Fruit fly (Drosophila melanogaster) whole organism, embryonic: ENCODE results near the gene CG32857.

Experiments used
- Abd-B ChIP-seq: fragments of 200-800 bp; sonication (Bioruptor generic); optimal IDR thresholded peaks from 2 replicates; lab custom pipeline; 2018; ENCODE audit warnings: missing biosample characterization, mild to moderate bottlenecking, missing genetic modification characterization, moderate library complexity
- CG1024 ChIP-seq: fragments of 200-800 bp; sonication (Bioruptor generic); IDR thresholded peaks from 2 replicates; pipeline ENCODE4 v1.3.6; 2022; ENCODE audit warnings: missing biosample characterization, missing genetic modification characterization
- CG13424 ChIP-seq: fragments of 200-800 bp; sonication (Bioruptor generic); optimal IDR thresholded peaks from 2 replicates; lab custom pipeline; 2019; ENCODE audit warnings: missing biosample characterization, mild to moderate bottlenecking, missing genetic modification characterization, moderate library complexity
- CG14050 ChIP-seq: fragments of 200-800 bp; sonication (Bioruptor generic); IDR thresholded peaks from 3 replicates; pipeline ENCODE4 v1.3.6; 2022; ENCODE audit warnings: missing biosample characterization, missing genetic modification characterization
- CG15514 ChIP-seq: fragments of 200-800 bp; sonication (Bioruptor generic); optimal IDR thresholded peaks from 3 replicates; lab custom pipeline; 2017; ENCODE audit warnings: missing biosample characterization, missing genetic modification characterization, mild to moderate bottlenecking, moderate library complexity, missing genetic modification reagents
- CG15696 ChIP-seq: fragments of 200-800 bp; sonication (Bioruptor generic); optimal IDR thresholded peaks from 2 replicates; lab custom pipeline; 2019; ENCODE audit warnings: missing biosample characterization, mild to moderate bottlenecking, missing genetic modification characterization, moderate library complexity
- CG18262 ChIP-seq: fragments of 200-800 bp; optimal IDR thresholded peaks from 3 replicates; lab custom pipeline; 2019; ENCODE audit warnings: missing biosample characterization, mild to moderate bottlenecking, missing genetic modification characterization, moderate library complexity
- CG2199 ChIP-seq: fragments of 200-800 bp; sonication (Bioruptor generic); IDR thresholded peaks from 3 replicates; pipeline ENCODE4 v1.3.6; 2022; ENCODE audit warnings: missing biosample characterization, missing genetic modification characterization
- CG2712 ChIP-seq: fragments of 200-800 bp; optimal IDR thresholded peaks from 3 replicates; lab custom pipeline; 2019; ENCODE audit warnings: missing biosample characterization, mild to moderate bottlenecking, missing genetic modification characterization, moderate library complexity
- CG30020 ChIP-seq: fragments of 200-800 bp; optimal IDR thresholded peaks from 2 replicates; lab custom pipeline; 2019; ENCODE audit warnings: missing biosample characterization, mild to moderate bottlenecking, missing genetic modification characterization, moderate library complexity
- CG3163 ChIP-seq: fragments of 200-800 bp; sonication (Bioruptor generic); optimal IDR thresholded peaks from 3 replicates; lab custom pipeline; 2016; ENCODE audit warnings: missing biosample characterization, missing genetic modification characterization
- CG33213 ChIP-seq: fragments of 200-800 bp; sonication (Bioruptor generic); optimal IDR thresholded peaks from 3 replicates; lab custom pipeline; 2016; ENCODE audit warnings: missing biosample characterization, missing genetic modification characterization
- CG4617 ChIP-seq: fragments of 200-800 bp; sonication (Bioruptor generic); optimal IDR thresholded peaks from 3 replicates; lab custom pipeline; 2016; ENCODE audit warnings: missing biosample characterization, missing genetic modification characterization, borderline replicate concordance
- CG4854 ChIP-seq: fragments of 200-800 bp; sonication (Bioruptor generic); optimal IDR thresholded peaks from 2 replicates; lab custom pipeline; 2016; ENCODE audit warnings: missing biosample characterization, missing genetic modification characterization, inconsistent platforms
- CG6272 ChIP-seq: fragments of 200-800 bp; sonication (Bioruptor generic); IDR thresholded peaks from 2 replicates; pipeline ENCODE4 v1.3.6; 2022; ENCODE audit warnings: missing biosample characterization, missing genetic modification characterization
- CG7839 ChIP-seq: fragments of 200-800 bp; sonication (Bioruptor generic); optimal IDR thresholded peaks from 3 replicates; lab custom pipeline; 2018; ENCODE audit warnings: missing biosample characterization, mild to moderate bottlenecking, missing genetic modification characterization, moderate library complexity
- CG7963 ChIP-seq: fragments of 200-800 bp; sonication (Bioruptor generic); IDR thresholded peaks from 3 replicates; pipeline ENCODE4 v1.3.6; 2022; ENCODE audit warnings: missing biosample characterization, missing genetic modification characterization; ENCODE audit not compliant: partially characterized antibody
- Dad ChIP-seq: fragments of 200-800 bp; sonication (Bioruptor generic); optimal IDR thresholded peaks from 3 replicates; lab custom pipeline; 2016; ENCODE audit warnings: missing biosample characterization, missing genetic modification characterization
- Dp ChIP-seq: fragments of 200-800 bp; sonication (Bioruptor generic); optimal IDR thresholded peaks from 2 replicates; lab custom pipeline; 2018; ENCODE audit warnings: missing biosample characterization, mild to moderate bottlenecking, missing genetic modification characterization, moderate library complexity
- Dref ChIP-seq: fragments of 200-800 bp; sonication (Bioruptor generic); IDR thresholded peaks from 2 replicates; pipeline ENCODE4 v1.3.6; 2022; ENCODE audit warnings: missing biosample characterization, missing genetic modification characterization
- ERR ChIP-seq: fragments of 200-800 bp; sonication (Bioruptor generic); optimal IDR thresholded peaks from 2 replicates; lab custom pipeline; 2016; ENCODE audit warnings: missing biosample characterization, missing genetic modification characterization
- HHEX ChIP-seq: fragments of 200-800 bp; sonication (Bioruptor generic); optimal IDR thresholded peaks from 3 replicates; lab custom pipeline; 2017; ENCODE audit warnings: missing biosample characterization, mild to moderate bottlenecking, missing genetic modification characterization, missing genetic modification reagents
- HLH54F ChIP-seq: fragments of 200-800 bp; sonication (Bioruptor generic); optimal IDR thresholded peaks from 3 replicates; lab custom pipeline; 2016; ENCODE audit warnings: missing biosample characterization, missing genetic modification characterization
- HmgZ ChIP-seq: fragments of 200-800 bp; sonication (Bioruptor generic); optimal IDR thresholded peaks from 2 replicates; lab custom pipeline; 2018; ENCODE audit warnings: missing biosample characterization, mild to moderate bottlenecking, missing genetic modification characterization
- Hmr ChIP-seq: fragments of 200-800 bp; sonication (Bioruptor generic); optimal IDR thresholded peaks from 3 replicates; lab custom pipeline; 2017; ENCODE audit warnings: mild to moderate bottlenecking, missing biosample characterization, missing genetic modification reagents, missing genetic modification characterization
- NC2α ChIP-seq: fragments of 200-800 bp; sonication (Bioruptor generic); optimal IDR thresholded peaks from 2 replicates; lab custom pipeline; 2016; ENCODE audit warnings: missing biosample characterization, missing genetic modification characterization
- NFAT ChIP-seq: fragments of 200-800 bp; sonication (Bioruptor generic); IDR thresholded peaks from 2 replicates; pipeline ENCODE4 v1.3.6; 2022; ENCODE audit warnings: missing biosample characterization, missing genetic modification characterization
- Nf-YA ChIP-seq: fragments of 200-800 bp; sonication (Bioruptor generic); IDR thresholded peaks from 2 replicates; pipeline ENCODE4 v1.3.6; 2022; ENCODE audit warnings: missing biosample characterization, missing genetic modification characterization
- Nf-YC ChIP-seq: fragments of 200-800 bp; optimal IDR thresholded peaks from 3 replicates; lab custom pipeline; 2019; ENCODE audit warnings: missing biosample characterization, mild to moderate bottlenecking, missing genetic modification characterization, moderate library complexity
- Ptx1 ChIP-seq: fragments of 200-800 bp; sonication (Bioruptor generic); IDR thresholded peaks from 2 replicates; pipeline ENCODE4 v1.3.6; 2022; ENCODE audit warnings: missing biosample characterization, missing genetic modification characterization
- Spps ChIP-seq: fragments of 200-800 bp; sonication (Bioruptor generic); optimal IDR thresholded peaks from 2 replicates; lab custom pipeline; 2018; ENCODE audit warnings: missing biosample characterization, mild to moderate bottlenecking, missing genetic modification characterization
- Usf ChIP-seq: fragments of 200-800 bp; sonication (Bioruptor generic); optimal IDR thresholded peaks from 2 replicates; lab custom pipeline; 2017; ENCODE audit warnings: missing genotype, missing biosample characterization, missing genetic modification characterization
- ac ChIP-seq: fragments of 200-800 bp; sonication (Bioruptor generic); optimal IDR thresholded peaks from 3 replicates; lab custom pipeline; 2017; ENCODE audit warnings: missing biosample characterization, mild to moderate bottlenecking, missing genetic modification characterization
- cwo ChIP-seq: fragments of 200-800 bp; sonication (Bioruptor generic); optimal IDR thresholded peaks from 3 replicates; lab custom pipeline; 2017; ENCODE audit warnings: missing biosample characterization, missing genetic modification characterization, mild to moderate bottlenecking, moderate library complexity, missing genetic modification reagents
- dm ChIP-seq: fragments of 200-800 bp; sonication (Bioruptor generic); optimal IDR thresholded peaks from 3 replicates; lab custom pipeline; 2016; ENCODE audit warnings: missing biosample characterization, missing genetic modification characterization
- ewg ChIP-seq: fragments of 200-800 bp; sonication (Bioruptor generic); optimal IDR thresholded peaks from 3 replicates; lab custom pipeline; 2017; ENCODE audit warnings: mild to moderate bottlenecking, missing biosample characterization, missing genetic modification reagents, missing genetic modification characterization
- eyg ChIP-seq: fragments of 200-800 bp; sonication (Bioruptor generic); optimal IDR thresholded peaks from 3 replicates; lab custom pipeline; 2016; ENCODE audit warnings: missing biosample characterization, missing genetic modification characterization
- gem ChIP-seq: fragments of 200-800 bp; sonication (Bioruptor generic); optimal IDR thresholded peaks from 2 replicates; lab custom pipeline; 2019; ENCODE audit warnings: missing biosample characterization, mild to moderate bottlenecking, missing genetic modification characterization, moderate library complexity
- gro ChIP-seq: fragments of 200-800 bp; sonication (Bioruptor generic); optimal IDR thresholded peaks from 2 replicates; lab custom pipeline; 2016; ENCODE audit warnings: missing biosample characterization, missing genetic modification characterization
- her ChIP-seq: fragments of 200-800 bp; sonication (Bioruptor generic); optimal IDR thresholded peaks from 2 replicates; lab custom pipeline; 2016; ENCODE audit warnings: missing biosample characterization, missing genetic modification characterization
- kni ChIP-seq: fragments of 200-800 bp; sonication (Bioruptor generic); optimal IDR thresholded peaks from 3 replicates; lab custom pipeline; 2017; ENCODE audit warnings: mild to moderate bottlenecking, missing biosample characterization, missing genetic modification reagents, missing genetic modification characterization
- phol ChIP-seq: fragments of 200-800 bp; sonication (Bioruptor generic); optimal IDR thresholded peaks from 3 replicates; lab custom pipeline; 2018; ENCODE audit warnings: missing biosample characterization, mild to moderate bottlenecking, missing genetic modification characterization, moderate library complexity
- pum ChIP-seq: fragments of 200-800 bp; sonication (Bioruptor generic); optimal IDR thresholded peaks from 2 replicates; lab custom pipeline; 2016; ENCODE audit warnings: missing biosample characterization, missing genetic modification characterization
- rib ChIP-seq: fragments of 200-800 bp; sonication (Bioruptor generic); IDR thresholded peaks from 2 replicates; pipeline ENCODE4 v1.3.6; 2022; ENCODE audit warnings: missing biosample characterization, missing genetic modification characterization
- salm ChIP-seq: fragments of 200-800 bp; sonication (Bioruptor generic); optimal IDR thresholded peaks from 2 replicates; lab custom pipeline; 2018; ENCODE audit warnings: missing biosample characterization, mild to moderate bottlenecking, missing genetic modification characterization
- sens ChIP-seq: fragments of 200-800 bp; sonication (Bioruptor generic); peaks from one replicate; lab custom pipeline; 2016; ENCODE audit warnings: missing biosample characterization, missing genetic modification characterization
- stwl ChIP-seq: fragments of 200-800 bp; sonication (Bioruptor generic); optimal IDR thresholded peaks from 3 replicates; lab custom pipeline; 2018; ENCODE audit warnings: missing biosample characterization, mild to moderate bottlenecking, missing genetic modification characterization, moderate library complexity
- sug ChIP-seq: fragments of 200-800 bp; optimal IDR thresholded peaks from 2 replicates; lab custom pipeline; 2019; ENCODE audit warnings: missing biosample characterization, mild to moderate bottlenecking, missing genetic modification characterization, moderate library complexity
- unc-4 ChIP-seq: fragments of 200-800 bp; sonication (Bioruptor generic); IDR thresholded peaks from 2 replicates; pipeline ENCODE4 v1.3.6; 2022; ENCODE audit warnings: missing biosample characterization, missing genetic modification characterization; ENCODE audit not compliant: partially characterized antibody
- unpg ChIP-seq: fragments of 200-800 bp; sonication (Bioruptor generic); optimal IDR thresholded peaks from 3 replicates; lab custom pipeline; 2018; ENCODE audit warnings: missing biosample characterization, mild to moderate bottlenecking, missing genetic modification characterization, moderate library complexity

CG32857 gene

DNA sequence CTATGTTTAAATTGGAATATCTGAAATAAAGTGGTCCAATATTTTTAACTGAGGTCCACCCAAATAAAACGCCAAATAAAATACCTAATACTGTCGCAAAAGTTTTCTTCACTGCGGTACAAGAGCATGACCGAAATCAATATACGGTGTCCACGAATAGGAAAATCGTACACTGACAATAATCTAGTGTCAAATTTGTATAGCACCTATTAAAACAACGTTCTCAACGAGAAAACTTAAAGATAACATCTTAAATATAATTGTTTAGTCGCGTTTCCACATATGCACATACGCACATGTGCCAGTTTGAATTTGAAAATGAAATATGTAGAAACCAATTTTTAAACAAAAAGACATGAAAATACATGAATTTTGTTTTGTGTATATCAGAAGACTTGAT is 14.0 kb upstream of the CG32857 start (continued):
- TF ChIP-seq CG1024 (GFP tag; lab: Robert Waterston, UW) (0 out of 2 replicates have a peak, but pooled peaks have one; percentile 24), rib (GFP tag; lab: Robert Waterston, UW) (no peak), cwo (GFP tag; lab: Kevin White, UChicago) (peak; percentile 28), Spps (tag; lab: Kevin White, UChicago) (peak; percentile 54), HHEX (GFP tag; lab: Kevin White, UChicago) (peak; percentile 55), sens (GFP tag; lab: Kevin White, UChicago) (peak; percentile 94), CG6272 (GFP tag; lab: Robert Waterston, UW) (no peak), kni (GFP tag; lab: Kevin White, UChicago) (peak; percentile 75), Nf-YC (tag; lab: Kevin White, UChicago) (peak; percentile 59), gro (peak; percentile 63), Dp (GFP tag; lab: Kevin White, UChicago) (no peak), CG13424 (tag; lab: Kevin White, UChicago) (peak; percentile 81), CG2199 (GFP tag; lab: Robert Waterston, UW) (0 out of 3 replicates have a peak, but pooled peaks have one; percentile 58), stwl (tag; lab: Kevin White, UChicago) (peak; percentile 14), ac (peak; percentile 9), gem (peak; percentile 86), Hmr (GFP tag; lab: Kevin White, UChicago) (peak; percentile 52), pum (GFP tag; lab: Kevin White, UChicago) (peak; percentile 49), ERR (no peak), CG4854 (GFP tag; lab: Kevin White, UChicago) (peak; percentile 40), CG15514 (GFP tag; lab: Kevin White, UChicago) (peak; percentile 9), unpg (GFP tag; lab: Kevin White, UChicago) (peak; percentile 84), salm (peak; percentile 67), CG15696 (peak; percentile 61), CG18262 (peak; percentile 82), sug (tag; lab: Kevin White, UChicago) (peak; percentile 48), HmgZ (tag; lab: Kevin White, UChicago) (peak; percentile 47), CG33213 (GFP tag; lab: Kevin White, UChicago) (peak; percentile 62), CG3163 (GFP tag; lab: Kevin White, UChicago) (peak; percentile 44), phol (peak; percentile 79), ewg (GFP tag; lab: Kevin White, UChicago) (peak; percentile 65), HLH54F (GFP tag; lab: Kevin White, UChicago) (peak; percentile 35), Ptx1 (GFP tag; lab: Robert Waterston, UW) (peak; percentile 48), eyg (GFP tag; lab: Kevin White, UChicago) (peak; percentile 37), dm (GFP tag; lab: Kevin White, UChicago) (peak; percentile 18), Dad (GFP tag; lab: Kevin White, UChicago) (peak; percentile 37), NFAT (no peak), her (peak; percentile 38), CG7839 (tag; lab: Kevin White, UChicago) (peak; percentile 70), Dref (GFP tag; lab: Robert Waterston, UW) (no peak), Abd-B (GFP tag; lab: Kevin White, UChicago) (peak; percentile 56), CG14050 (GFP tag; lab: Robert Waterston, UW) (peak; percentile 37; the same call in 2 of the 3 replicates), Nf-YA (0 out of 2 replicates have a peak, but pooled peaks have one; percentile 18), unc-4 (GFP tag; lab: Robert Waterston, UW) (no peak), CG30020 (peak; percentile 73), Usf (GFP tag; lab: Kevin White, UChicago) (no peak), NC2α (peak; percentile 10), CG4617 (peak; percentile 5), CG2712 (tag; lab: Kevin White, UChicago) (peak; percentile 81), CG7963 (GFP tag; lab: Robert Waterston, UW) (no peak)
